Worm (Caenorhabditis elegans): ENCODE measurements around the gene C39B5.14.

DNA sequence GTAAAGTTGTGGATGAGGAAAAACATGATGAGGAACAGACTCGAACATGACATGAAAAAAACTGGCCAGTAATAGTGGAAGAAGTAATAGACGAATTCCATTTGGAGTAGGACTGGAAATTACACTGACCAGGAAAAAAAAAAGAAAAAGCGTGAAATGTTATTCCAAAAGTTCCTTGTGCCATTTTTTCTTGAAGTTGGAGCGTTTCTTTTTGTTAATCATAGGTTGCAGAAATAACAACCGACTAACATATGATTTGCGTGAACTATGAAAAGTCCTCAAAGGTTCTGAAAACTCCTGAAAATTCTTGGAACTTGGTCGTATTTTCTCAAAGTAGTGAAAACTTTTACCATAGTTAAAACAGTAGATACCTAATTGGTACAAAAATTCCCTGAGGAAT lies 34.5 kb downstream of the C39B5.14 start, which contains the start of gene srd-67:
- TF ChIP-seq ztf-11 (tag; optimal IDR thresholded peaks at IDR 0.05) (no peak), elt-3 (tag; optimal IDR thresholded peaks at IDR 0.05) (no peak), lin-15B (tag; optimal IDR thresholded peaks at IDR 0.05) (no peak), fkh-2 (tag; optimal IDR thresholded peaks at IDR 0.05) (no peak), ceh-82 (tag; optimal IDR thresholded peaks at IDR 0.05) (no peak), ama-1 (optimal IDR thresholded peaks at IDR 0.05) (no peak), eor-1 (tag; optimal IDR thresholded peaks at IDR 0.05) (no peak), nhr-77 (tag; optimal IDR thresholded peaks at IDR 0.05) (no peak)
